Worm (Caenorhabditis elegans) whole organism, midembryonic: ENCODE results near the gene C04G6.4.
A peak's percentile ranks its signal among the peaks of the same experiment; 100 is the strongest.

Experiments
- T22C8.4 ChIP-seq: fragments of 200-800 bp; sonication (Bioruptor generic); IDR thresholded peaks from 2 replicates; pipeline ENCODE4 v1.3.6; 2022; ENCODE audit warnings: missing genetic modification characterization, missing compliant biosample characterization
- cog-1 ChIP-seq: sonication (generic microtip); optimal IDR thresholded peaks from 2 replicates; lab custom pipeline; 2016; ENCODE audit warnings: missing genetic modification characterization, missing compliant biosample characterization
- flt-1 ChIP-seq: fragments of 200-800 bp; sonication (Bioruptor generic); IDR thresholded peaks from 2 replicates; pipeline ENCODE4 v1.3.6; 2022; ENCODE audit warnings: missing genetic modification characterization, missing compliant biosample characterization
- klf-2 ChIP-seq: fragments of 200-800 bp; sonication (Bioruptor generic); conservative IDR thresholded peaks from 2 replicates; pipeline ENCODE4 v1.3.6; 2022; ENCODE audit warnings: missing genetic modification reagents, missing genetic modification characterization, missing compliant biosample characterization
- med-1 ChIP-seq: sonication (generic microtip); optimal IDR thresholded peaks from 2 replicates; lab custom pipeline; 2017; ENCODE audit warnings: missing genetic modification characterization, mild to moderate bottlenecking, missing compliant biosample characterization, antibody characterized with exemption, missing genetic modification reagents; ENCODE audit not compliant: insufficient read depth
- ref-1 ChIP-seq: fragments of 200-800 bp; sonication (Bioruptor generic); conservative IDR thresholded peaks from 2 replicates; pipeline ENCODE4 v1.3.6; 2022; ENCODE audit warnings: missing genetic modification reagents, missing genetic modification characterization, missing compliant biosample characterization
- tab-1 ChIP-seq: fragments of 200-800 bp; sonication (Bioruptor generic); IDR thresholded peaks from 2 replicates; pipeline ENCODE4 v1.3.6; 2022; ENCODE audit warnings: missing genetic modification characterization, missing compliant biosample characterization
- ztf-23 ChIP-seq: fragments of 200-800 bp; sonication (Bioruptor generic); IDR thresholded peaks from 2 replicates; pipeline ENCODE4 v1.3.6; 2022; ENCODE audit warnings: missing genetic modification reagents, missing genetic modification characterization, missing compliant biosample characterization
- ztf-29 ChIP-seq: fragments of 200-800 bp; sonication (Bioruptor generic); IDR thresholded peaks from 2 replicates; pipeline ENCODE4 v1.3.6; 2022; ENCODE audit warnings: missing genetic modification reagents, missing genetic modification characterization, missing compliant biosample characterization

Gene C04G6.4

DNA sequence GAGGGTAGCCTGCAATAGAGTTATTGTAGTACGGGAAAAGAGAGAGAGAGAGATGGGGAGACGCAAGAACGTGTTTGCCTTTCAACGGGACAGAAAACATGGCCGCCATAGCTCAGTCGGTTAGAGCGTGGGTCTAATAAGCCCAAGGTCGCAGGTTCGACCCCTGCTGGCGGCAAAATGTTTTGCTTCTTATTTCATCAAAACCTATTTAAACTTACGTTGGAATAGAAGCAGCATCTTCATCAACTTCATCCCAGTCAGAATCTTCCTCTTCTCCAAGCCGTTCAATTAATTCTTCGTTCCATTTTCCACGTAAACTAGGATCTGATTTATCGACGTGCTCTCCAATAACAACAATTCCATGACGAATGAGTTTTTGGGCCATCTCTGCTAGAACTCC is 50.6 kb downstream of the C04G6.4 start:
- TF ChIP-seq flt-1 (peak; percentile 97), T22C8.4 (GFP tag; lab: Robert Waterston, UW) (peak; percentile 95), med-1 (GFP tag; lab: Kevin White, UChicago) (peak; percentile 74), ztf-29 (GFP tag; lab: Robert Waterston, UW) (peak; percentile 99), klf-2 (peak; percentile 89), ztf-23 (peak; percentile 93), cog-1 (tag; lab: Kevin White, UChicago) (peak; percentile 95), tab-1 (GFP tag; lab: Robert Waterston, UW) (peak; percentile 97), ref-1 (GFP tag; lab: Robert Waterston, UW) (peak; percentile 93)

DNA sequence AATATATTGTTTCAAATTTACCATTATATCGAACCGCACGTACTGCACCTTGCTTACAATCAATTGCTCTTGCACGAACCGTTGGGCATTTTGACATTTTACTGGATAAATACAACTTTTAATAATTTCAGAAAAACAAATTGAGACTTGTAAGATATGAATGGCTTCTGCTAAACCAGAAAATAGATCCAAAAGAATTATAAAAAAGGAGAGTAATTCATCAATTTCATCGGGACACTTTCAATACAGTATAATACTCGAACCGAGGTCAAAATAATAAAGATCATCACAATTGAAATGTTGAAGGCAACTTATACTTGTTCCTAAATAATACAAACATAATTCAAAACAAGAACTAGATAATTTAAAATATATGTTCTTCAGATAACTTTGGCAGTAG is 51.6 kb downstream of the C04G6.4 start, which contains the start of gene wdr-83:
Gene wdr-83 (minus strand): TSS at position 101 of the 400 bp plus-strand sequence.
- no peak for TF ChIP-seq med-1 (GFP tag; lab: Kevin White, UChicago)
- no peak for TF ChIP-seq flt-1
- no peak for TF ChIP-seq tab-1 (GFP tag; lab: Robert Waterston, UW)
- TF ChIP-seq T22C8.4 (GFP tag; lab: Robert Waterston, UW): no peak
- TF ChIP-seq ztf-23: no peak
- no peak for TF ChIP-seq ref-1 (GFP tag; lab: Robert Waterston, UW)
